Worm (Caenorhabditis elegans) whole organism, young adult: ENCODE data around the gene Y116A8C.29.

ENCODE experiments used
- B0019.2 ChIP-seq: fragments of 200-800 bp; sonication (Bioruptor generic); conservative IDR thresholded peaks from 2 replicates; pipeline ENCODE4 v1.3.6; 2022; ENCODE audit warnings: missing genetic modification reagents, missing genetic modification characterization, missing compliant biosample characterization
- F23B12.7 ChIP-seq: sonication (generic microtip); optimal IDR thresholded peaks from 2 replicates; lab custom pipeline; 2017; ENCODE audit warnings: missing genetic modification characterization, mild to moderate bottlenecking, missing compliant biosample characterization, antibody characterized with exemption, moderate library complexity; ENCODE audit not compliant: insufficient read depth
- F57A8.1 ChIP-seq: fragments of 200-800 bp; sonication (Bioruptor generic); optimal IDR thresholded peaks from 2 replicates; lab custom pipeline; 2018; ENCODE audit warnings: mild to moderate bottlenecking, missing genetic modification characterization, moderate library complexity, missing compliant biosample characterization
- ama-1 ChIP-seq, 3 experiments: fragments of 150-350 bp in 1 of 3; sonication (generic microtip) in 2 of 3; optimal IDR thresholded peaks; 2 replicates each; lab custom pipeline; 2014 to 2018; ENCODE audit warnings: missing biosample characterization in 2 of 3, missing genetic modification characterization in 2 of 3, missing genetic modification reagents in 2 of 3
- attf-6 ChIP-seq: fragments of 200-800 bp; sonication (Bioruptor generic); IDR thresholded peaks from 2 replicates; pipeline ENCODE4 v1.3.6; 2022; ENCODE audit warnings: missing genetic modification reagents, missing genetic modification characterization, missing compliant biosample characterization
- ceh-40 ChIP-seq: fragments of 200-800 bp; sonication (Bioruptor generic); IDR thresholded peaks from 2 replicates; pipeline ENCODE4 v1.3.6; 2022; ENCODE audit warnings: missing genetic modification characterization, missing compliant biosample characterization
- efl-1 ChIP-seq: fragments of 150-350 bp; optimal IDR thresholded peaks from 2 replicates; lab custom pipeline; 2014; ENCODE audit warnings: missing biosample characterization, missing genetic modification reagents, missing genetic modification characterization
- lin-40 ChIP-seq: sonication (generic microtip); optimal IDR thresholded peaks from 2 replicates; lab custom pipeline; 2016; ENCODE audit warnings: missing genetic modification characterization, mild to moderate bottlenecking, missing compliant biosample characterization, missing genotype, missing genetic modification reagents
- rpc-1 ChIP-seq, 2 experiments: fragments of 150-350 bp in 1 of 2; sonication (generic microtip) in 1 of 2; optimal IDR thresholded peaks; 2 replicates each; lab custom pipeline; 2014 to 2018; ENCODE audit warnings: missing biosample characterization in 1 of 2, missing genetic modification characterization in 1 of 2, missing genetic modification reagents in 1 of 2, missing genotype in 1 of 2
- snpc-4 ChIP-seq, 5 experiments: fragments of 150-350 bp in 1 of 5; sonication (generic microtip) in 4 of 5; optimal IDR thresholded peaks; 2 replicates each; lab custom pipeline; 2014 to 2018; ENCODE audit warnings: missing genetic modification characterization in 5 of 5, missing biosample characterization in 3 of 5, antibody characterized with exemption in 2 of 5, mild to moderate bottlenecking in 2 of 5, missing compliant biosample characterization in 2 of 5, missing genotype in 2 of 5, moderate library complexity in 2 of 5, missing genetic modification reagents in 1 of 5
- unc-62 ChIP-seq: fragments of 150-350 bp; optimal IDR thresholded peaks from 2 replicates; lab custom pipeline; 2014; ENCODE audit warnings: missing biosample characterization, missing genetic modification reagents, missing genetic modification characterization
- xnd-1 ChIP-seq: sonication (generic microtip); optimal IDR thresholded peaks from 2 replicates; lab custom pipeline; 2016; ENCODE audit warnings: missing genotype, missing genetic modification reagents, missing genetic modification characterization, missing compliant biosample characterization
- ztf-22 ChIP-seq: fragments of 200-800 bp; sonication (Bioruptor generic); optimal IDR thresholded peaks from 2 replicates; lab custom pipeline; 2018; ENCODE audit warnings: mild to moderate bottlenecking, missing genetic modification characterization, moderate library complexity, missing compliant biosample characterization
- ztf-28 ChIP-seq: fragments of 200-800 bp; sonication (Bioruptor generic); IDR thresholded peaks from 2 replicates; pipeline ENCODE4 v1.3.6; 2022; ENCODE audit warnings: missing genetic modification reagents, missing genetic modification characterization, missing compliant biosample characterization

DNA sequence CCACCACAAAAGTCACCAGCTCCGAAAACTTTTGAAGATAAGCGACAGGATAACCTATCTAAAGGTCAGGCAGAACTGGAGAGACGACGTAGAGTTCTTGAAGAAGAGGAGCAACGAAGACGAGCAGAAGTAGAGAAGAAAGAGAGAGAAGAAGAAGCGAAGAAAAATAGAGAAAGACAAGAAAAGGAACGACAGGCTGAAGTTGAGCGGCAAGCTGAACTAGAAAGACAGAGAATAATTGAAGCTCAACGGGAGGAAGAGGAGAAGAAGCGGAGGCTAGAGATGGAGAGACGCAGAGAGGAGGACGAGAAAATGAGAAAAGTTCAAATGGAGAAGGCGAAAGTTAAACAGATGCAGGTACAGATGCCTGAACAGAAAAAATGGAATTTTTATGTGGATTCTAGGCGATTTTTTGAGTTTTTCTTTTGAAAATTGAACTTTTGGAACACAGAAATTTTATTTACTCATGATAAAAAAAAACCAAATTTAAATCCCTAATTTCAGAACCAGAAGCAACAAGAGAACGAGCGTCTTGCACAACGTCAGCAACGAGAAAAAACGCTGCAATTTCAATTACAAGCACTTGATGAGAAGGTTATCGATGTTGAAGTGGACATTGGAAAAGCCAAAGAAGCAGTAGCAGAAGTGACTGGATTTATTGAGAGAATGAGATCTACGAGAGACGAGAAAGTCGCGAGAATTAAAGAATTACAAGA is 27.4 kb downstream of the Y116A8C.29 start:
- TF ChIP-seq ceh-40: no peak
- no peak for TF ChIP-seq rpc-1 (optimal IDR thresholded peaks at IDR 0.05; lab: Kevin White, UChicago)
- TF ChIP-seq rpc-1 (tag; optimal IDR thresholded peaks at IDR 0.05; lab: Kevin White, UChicago): no peak
- TF ChIP-seq xnd-1 (tag; lab: Kevin White, UChicago): no peak
- TF ChIP-seq lin-40 (tag; lab: Kevin White, UChicago): no peak
- TF ChIP-seq ztf-28: no peak
- TF ChIP-seq snpc-4 (GFP tag; optimal IDR thresholded peaks at IDR 0.05; lab: Kevin White, UChicago): no peak
- no peak for TF ChIP-seq snpc-4 (tag; optimal IDR thresholded peaks at IDR 0.05; lab: Kevin White, UChicago)
- no peak for TF ChIP-seq efl-1 (GFP tag; lab: Kevin White, UChicago)
- no peak for TF ChIP-seq ztf-22 (GFP tag; lab: Kevin White, UChicago)
- no peak for TF ChIP-seq B0019.2 (GFP tag; lab: Robert Waterston, UW)
- TF ChIP-seq ama-1 (optimal IDR thresholded peaks at IDR 0.05; lab: Kevin White, UChicago): no peak
- no peak for TF ChIP-seq ama-1 (GFP tag; optimal IDR thresholded peaks at IDR 0.05; lab: Kevin White, UChicago)
- no peak for TF ChIP-seq F23B12.7 (tag; lab: Kevin White, UChicago)
- TF ChIP-seq unc-62 (GFP tag; lab: Kevin White, UChicago): no peak
- no peak for TF ChIP-seq attf-6 (GFP tag; lab: Robert Waterston, UW)
- no peak for TF ChIP-seq F57A8.1
